Worm (Caenorhabditis elegans) whole organism, young adult: ENCODE measurements around the gene Y56A3A.16.

ENCODE experiments used
- B0336.3 ChIP-seq: fragments of 200-800 bp; sonication (Bioruptor generic); IDR thresholded peaks from 2 replicates; pipeline ENCODE4 v1.3.6; 2022; ENCODE audit warnings: missing genetic modification characterization, missing compliant biosample characterization
- aptf-3 ChIP-seq: fragments of 200-800 bp; sonication (Bioruptor generic); IDR thresholded peaks from 2 replicates; pipeline ENCODE4 v1.3.6; 2022; ENCODE audit warnings: missing genetic modification characterization, missing compliant biosample characterization
- ceh-91 ChIP-seq: fragments of 200-800 bp; sonication (Bioruptor generic); IDR thresholded peaks from 2 replicates; pipeline ENCODE4 v1.3.6; 2022; ENCODE audit warnings: missing genetic modification reagents, missing genetic modification characterization, missing compliant biosample characterization
- chd-7 ChIP-seq: sonication (generic microtip); optimal IDR thresholded peaks from 2 replicates; lab custom pipeline; 2016; ENCODE audit warnings: mild to moderate bottlenecking, missing genetic modification characterization, moderate library complexity, missing compliant biosample characterization
- dpl-1 ChIP-seq: fragments of 150-350 bp; optimal IDR thresholded peaks from 2 replicates; lab custom pipeline; 2014; ENCODE audit warnings: missing biosample characterization, missing genetic modification reagents, missing genetic modification characterization
- ekl-4 ChIP-seq: fragments of 200-800 bp; sonication (Bioruptor generic); IDR thresholded peaks from 2 replicates; pipeline ENCODE4 v1.3.6; 2022; ENCODE audit warnings: missing genetic modification reagents, missing genetic modification characterization, missing compliant biosample characterization
- fkh-3 ChIP-seq: sonication (generic microtip); optimal IDR thresholded peaks from 2 replicates; lab custom pipeline; 2016; ENCODE audit warnings: mild to moderate bottlenecking, missing genetic modification characterization, missing compliant biosample characterization
- lin-35 ChIP-seq, 3 experiments: fragments of 150-350 bp in 2 of 3; sonication (generic microtip) in 1 of 3; optimal IDR thresholded peaks; 2 replicates each; lab custom pipeline; 2014 to 2018; ENCODE audit warnings: missing biosample characterization in 3 of 3, missing genetic modification characterization in 3 of 3, missing genetic modification reagents in 3 of 3
- nhr-80 ChIP-seq: sonication (generic microtip); optimal IDR thresholded peaks from 2 replicates; lab custom pipeline; 2016; ENCODE audit warnings: missing genetic modification characterization, missing compliant biosample characterization
- pha-4 ChIP-seq: fragments of 150-350 bp; sonication (generic microtip); optimal IDR thresholded peaks from 2 replicates; lab custom pipeline; 2014; ENCODE audit warnings: missing biosample characterization, missing genetic modification reagents, missing genetic modification characterization
- sea-2 ChIP-seq: fragments of 200-800 bp; sonication (Bioruptor generic); IDR thresholded peaks from 2 replicates; pipeline ENCODE4 v1.3.6; 2022; ENCODE audit warnings: missing genetic modification characterization, missing compliant biosample characterization
- snpc-4 ChIP-seq, 5 experiments: fragments of 150-350 bp in 1 of 5; sonication (generic microtip) in 4 of 5; optimal IDR thresholded peaks; 2 replicates each; lab custom pipeline; 2014 to 2018; ENCODE audit warnings: missing genetic modification characterization in 5 of 5, missing biosample characterization in 3 of 5, antibody characterized with exemption in 2 of 5, mild to moderate bottlenecking in 2 of 5, missing compliant biosample characterization in 2 of 5, missing genotype in 2 of 5, moderate library complexity in 2 of 5, missing genetic modification reagents in 1 of 5
- zim-3 ChIP-seq: sonication (generic microtip); optimal IDR thresholded peaks from 2 replicates; lab custom pipeline; 2017; ENCODE audit warnings: mild to moderate bottlenecking, missing genetic modification characterization, moderate library complexity, missing compliant biosample characterization
- ztf-3 ChIP-seq: fragments of 200-800 bp; sonication (Bioruptor generic); optimal IDR thresholded peaks from 2 replicates; lab custom pipeline; 2018; ENCODE audit warnings: mild to moderate bottlenecking, missing genetic modification characterization, missing compliant biosample characterization

DNA sequence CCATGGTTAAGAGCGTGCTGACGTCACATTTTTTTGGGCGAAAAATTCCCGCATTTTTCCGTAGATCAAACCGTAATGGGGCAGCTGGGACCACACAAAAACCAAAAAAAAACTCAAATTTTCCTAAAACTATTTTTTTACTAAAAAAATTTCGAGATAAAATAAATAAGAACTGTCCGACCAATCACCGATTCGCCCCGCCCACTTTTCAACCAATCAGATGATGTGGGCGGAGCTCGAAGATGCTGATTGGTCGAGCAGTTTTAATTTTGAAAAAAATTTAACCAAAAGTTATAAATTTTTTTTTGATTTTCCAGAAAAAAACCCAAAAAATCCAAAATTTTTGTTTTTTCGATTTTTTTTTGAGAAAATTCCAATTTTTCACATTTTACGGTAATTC lies 14.1 kb downstream of the Y56A3A.16 start:
- TF ChIP-seq ztf-3 (GFP tag; lab: Kevin White, UChicago), result no peak
- no peak for TF ChIP-seq snpc-4 (GFP tag; optimal IDR thresholded peaks at IDR 0.05; lab: Kevin White, UChicago)
- no peak for TF ChIP-seq snpc-4 (tag; optimal IDR thresholded peaks at IDR 0.05; lab: Kevin White, UChicago)
- no peak for TF ChIP-seq zim-3 (tag; lab: Kevin White, UChicago)
- TF ChIP-seq ceh-91 (GFP tag; lab: Robert Waterston, UW), result no peak
- no peak for TF ChIP-seq ekl-4 (GFP tag; lab: Robert Waterston, UW)
- TF ChIP-seq pha-4 (tag; lab: Kevin White, UChicago), result no peak
- TF ChIP-seq lin-35 (GFP tag; optimal IDR thresholded peaks at IDR 0.05; lab: Kevin White, UChicago), result no peak
- TF ChIP-seq B0336.3 (GFP tag; lab: Robert Waterston, UW), result no peak
- no peak for TF ChIP-seq chd-7 (tag; lab: Kevin White, UChicago)
- no peak for TF ChIP-seq nhr-80 (tag; lab: Kevin White, UChicago)
- TF ChIP-seq fkh-3 (tag; lab: Kevin White, UChicago), result no peak
- no peak for TF ChIP-seq sea-2 (GFP tag; lab: Robert Waterston, UW)
- TF ChIP-seq aptf-3, result no peak
- TF ChIP-seq dpl-1, result no peak
